Worm (Caenorhabditis elegans): ENCODE results near the gene pkc-3.

Gene pkc-3

DNA sequence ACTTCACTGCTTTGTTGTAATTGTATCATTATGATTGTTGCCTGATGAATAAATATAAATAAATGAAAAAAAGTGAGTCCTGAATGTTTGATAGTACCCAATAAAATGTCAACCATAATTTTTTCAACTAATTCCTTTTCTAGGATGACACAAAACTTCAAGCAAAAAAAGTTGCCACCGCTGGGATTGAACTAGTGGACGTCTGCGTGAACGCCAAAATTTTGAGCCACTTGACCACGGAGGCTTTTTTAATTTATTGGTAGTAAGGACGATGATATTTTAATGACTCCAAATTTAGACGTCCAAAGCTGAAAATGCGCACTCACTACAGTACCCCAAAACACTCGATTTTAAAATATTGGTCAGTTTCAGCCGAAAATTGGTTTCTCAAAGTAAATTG lies 26.2 kb upstream of the pkc-3 start:
- TF ChIP-seq tlf-1 (GFP tag; optimal IDR thresholded peaks at IDR 0.05) = peak; percentile 10
- TF ChIP-seq nhr-90 (tag; optimal IDR thresholded peaks at IDR 0.05) = peak; percentile 85
- peak; percentile 89 for TF ChIP-seq fkh-3 (tag; optimal IDR thresholded peaks at IDR 0.05)
- no peak for TF ChIP-seq Y79H2A.3 (GFP tag; conservative IDR thresholded peaks at IDR 0.05)
- peak; percentile 60 for TF ChIP-seq F49E8.2 (tag; optimal IDR thresholded peaks at IDR 0.05; ENCODE audit: insufficient read depth)
- TF ChIP-seq D2030.7 (GFP tag; IDR thresholded peaks at IDR 0.05) = peak; percentile 37; the same call in 1 of the 2 replicates
- peak; percentile 40 for TF ChIP-seq unc-130 (GFP tag; optimal IDR thresholded peaks at IDR 0.05)
- peak; percentile 71 for TF ChIP-seq lin-54 (GFP tag; optimal IDR thresholded peaks at IDR 0.05)
- TF ChIP-seq ceh-27 (GFP tag; optimal IDR thresholded peaks at IDR 0.05) = peak; percentile 9
- no peak for TF ChIP-seq let-526 (GFP tag; IDR thresholded peaks at IDR 0.05)
- TF ChIP-seq zim-3 (tag; optimal IDR thresholded peaks at IDR 0.05) = peak; percentile 90
- no peak for TF ChIP-seq nhr-120 (GFP tag; IDR thresholded peaks at IDR 0.05)
- no peak for TF ChIP-seq F33H1.4 (GFP tag; IDR thresholded peaks at IDR 0.05)
- TF ChIP-seq zfh-2 (GFP tag; conservative IDR thresholded peaks at IDR 0.05) = no peak
- no peak for TF ChIP-seq K12H6.12 (tag; optimal IDR thresholded peaks at IDR 0.05)
- TF ChIP-seq T07F8.4 (tag; optimal IDR thresholded peaks at IDR 0.05) = no peak
- peak; percentile 85 for TF ChIP-seq hrde-1 (tag; optimal IDR thresholded peaks at IDR 0.05; ENCODE audit: borderline replicate concordance)
- TF ChIP-seq die-1 (tag; optimal IDR thresholded peaks at IDR 0.05) = peak; percentile 88
- TF ChIP-seq nfya-2 (GFP tag; IDR thresholded peaks at IDR 0.05) = 0 out of 2 replicates have a peak, but pooled peaks have one; percentile 62
- TF ChIP-seq F22D6.2 (tag; optimal IDR thresholded peaks at IDR 0.05) = peak; percentile 40
- peak; percentile 71; the same call in 1 of the 2 replicates for TF ChIP-seq Y53G8AR.9 (GFP tag; conservative IDR thresholded peaks at IDR 0.05)
- peak; percentile 90 for TF ChIP-seq ceh-40 (GFP tag; IDR thresholded peaks at IDR 0.05)
- peak; percentile 44 for TF ChIP-seq lsl-1 (GFP tag; optimal IDR thresholded peaks at IDR 0.05)
- no peak for TF ChIP-seq ztf-3 (GFP tag; optimal IDR thresholded peaks at IDR 0.05)
- TF ChIP-seq unc-62 (GFP tag; optimal IDR thresholded peaks at IDR 0.05) = no peak
- TF ChIP-seq pha-4 (tag; optimal IDR thresholded peaks at IDR 0.05) = no peak
- TF ChIP-seq egrh-3 (GFP tag; IDR thresholded peaks at IDR 0.05) = no peak
- peak; percentile 0 for TF ChIP-seq B0035.1 (tag; optimal IDR thresholded peaks at IDR 0.05)
- no peak for TF ChIP-seq Y67H2A.10 (GFP tag; conservative IDR thresholded peaks at IDR 0.05)
- no peak for TF ChIP-seq nhr-80 (tag; optimal IDR thresholded peaks at IDR 0.05)
- TF ChIP-seq F37B4.10 (GFP tag; IDR thresholded peaks at IDR 0.05) = 0 out of 2 replicates have a peak, but pooled peaks have one; percentile 66
- no peak for TF ChIP-seq F39B2.1 (GFP tag; IDR thresholded peaks at IDR 0.05)
- peak; percentile 72 for TF ChIP-seq madf-6 (GFP tag; IDR thresholded peaks at IDR 0.05)
- TF ChIP-seq K11D2.4 (GFP tag; IDR thresholded peaks at IDR 0.05) = no peak
- 0 out of 2 replicates have a peak, but pooled peaks have one; percentile 77 for TF ChIP-seq madf-3 (GFP tag; IDR thresholded peaks at IDR 0.05)
- TF ChIP-seq dpff-1 (tag; optimal IDR thresholded peaks at IDR 0.05) = peak; percentile 84
- TF ChIP-seq ceh-58 (GFP tag; IDR thresholded peaks at IDR 0.05) = peak; percentile 92
- peak; percentile 98 for TF ChIP-seq aptf-3 (GFP tag; IDR thresholded peaks at IDR 0.05)
- TF ChIP-seq B0019.2 (GFP tag; conservative IDR thresholded peaks at IDR 0.05) = no peak
- TF ChIP-seq F57A8.1 (GFP tag; optimal IDR thresholded peaks at IDR 0.05) = peak; percentile 27
- TF ChIP-seq cebp-2 (GFP tag; IDR thresholded peaks at IDR 0.05) = 0 out of 2 replicates have a peak, but pooled peaks have one; percentile 67
- peak; percentile 73 for TF ChIP-seq dox-1 (GFP tag; IDR thresholded peaks at IDR 0.05)
- peak; percentile 25; the same call in 1 of the 2 replicates for TF ChIP-seq hmg-20 (GFP tag; IDR thresholded peaks at IDR 0.05)
- TF ChIP-seq rcor-1 (GFP tag; IDR thresholded peaks at IDR 0.05) = no peak
- no peak for TF ChIP-seq lin-35 (GFP tag; optimal IDR thresholded peaks at IDR 0.05)
- peak; percentile 57 for TF ChIP-seq him-1 (tag; optimal IDR thresholded peaks at IDR 0.05)
- 0 out of 2 replicates have a peak, but pooled peaks have one; percentile 75 for TF ChIP-seq Y95B8A.8 (GFP tag; IDR thresholded peaks at IDR 0.05)
- peak; percentile 76 for TF ChIP-seq chd-7 (tag; optimal IDR thresholded peaks at IDR 0.05)
- peak; percentile 78 for TF ChIP-seq Y56A3A.18 (GFP tag; IDR thresholded peaks at IDR 0.05)
